Worm (Caenorhabditis elegans): ENCODE measurements around the gene sftb-1.

The sftb-1 gene

ce11 chrIII:4237660-4238059 is 31.4 kb downstream of the sftb-1 start (continued):
- TF ChIP-seq nhr-12 (tag; optimal IDR thresholded peaks at IDR 0.05) (no peak), unc-39 (tag; optimal IDR thresholded peaks at IDR 0.05) (no peak)

- TF ChIP-seq pha-4 (tag; optimal IDR thresholded peaks at IDR 0.05) (peak; percentile 37), nhr-12 (tag; optimal IDR thresholded peaks at IDR 0.05) (no peak), ztf-11 (tag; optimal IDR thresholded peaks at IDR 0.05) (no peak), R02D3.7 (tag; optimal IDR thresholded peaks at IDR 0.05) (no peak), nfya-1 (tag; optimal IDR thresholded peaks at IDR 0.05; ENCODE audit: insufficient read depth) (peak; percentile 20), nhr-23 (tag; optimal IDR thresholded peaks at IDR 0.05) (peak; percentile 47), zag-1 (tag; optimal IDR thresholded peaks at IDR 0.05) (no peak), fkh-2 (tag; optimal IDR thresholded peaks at IDR 0.05) (no peak), mml-1 (tag; optimal IDR thresholded peaks at IDR 0.05) (no peak), nhr-237 (tag; optimal IDR thresholded peaks at IDR 0.05) (no peak), nhr-43 (tag; optimal IDR thresholded peaks at IDR 0.05; ENCODE audit: poor library complexity, severe bottlenecking) (peak; percentile 39), ama-1 (optimal IDR thresholded peaks at IDR 0.05) (peak; percentile 4), nhr-28 (tag; optimal IDR thresholded peaks at IDR 0.05) (no peak), hmg-11 (tag; optimal IDR thresholded peaks at IDR 0.05) (peak; percentile 59), lsy-12 (tag; optimal IDR thresholded peaks at IDR 0.05) (no peak), pqm-1 (tag; optimal IDR thresholded peaks at IDR 0.05) (no peak), nhr-25 (tag; optimal IDR thresholded peaks at IDR 0.05) (peak; percentile 81), fos-1 (tag; optimal IDR thresholded peaks at IDR 0.05) (no peak), skn-1 (tag; optimal IDR thresholded peaks at IDR 0.05) (no peak), elt-1 (tag; optimal IDR thresholded peaks at IDR 0.05) (peak; percentile 84), jun-1 (tag; optimal IDR thresholded peaks at IDR 0.05) (no peak)
Measured at ce11 chrIII:4236178-4236577, 32.9 kb downstream of the sftb-1 start.

ce11 chrIII:4234642-4235295 is 34.3 kb downstream of the sftb-1 start:
- TF ChIP-seq unc-39 (tag; optimal IDR thresholded peaks at IDR 0.05): no peak
- no peak for TF ChIP-seq nhr-11 (tag; optimal IDR thresholded peaks at IDR 0.05)
- TF ChIP-seq elt-3 (tag; optimal IDR thresholded peaks at IDR 0.05): no peak
- no peak for TF ChIP-seq lin-15B (tag; optimal IDR thresholded peaks at IDR 0.05)
- no peak for TF ChIP-seq eor-1 (tag; optimal IDR thresholded peaks at IDR 0.05)
- no peak for TF ChIP-seq lsy-12 (tag; optimal IDR thresholded peaks at IDR 0.05)
- TF ChIP-seq nfya-1 (tag; optimal IDR thresholded peaks at IDR 0.05; ENCODE audit: insufficient read depth): peak; percentile 80

DNA sequence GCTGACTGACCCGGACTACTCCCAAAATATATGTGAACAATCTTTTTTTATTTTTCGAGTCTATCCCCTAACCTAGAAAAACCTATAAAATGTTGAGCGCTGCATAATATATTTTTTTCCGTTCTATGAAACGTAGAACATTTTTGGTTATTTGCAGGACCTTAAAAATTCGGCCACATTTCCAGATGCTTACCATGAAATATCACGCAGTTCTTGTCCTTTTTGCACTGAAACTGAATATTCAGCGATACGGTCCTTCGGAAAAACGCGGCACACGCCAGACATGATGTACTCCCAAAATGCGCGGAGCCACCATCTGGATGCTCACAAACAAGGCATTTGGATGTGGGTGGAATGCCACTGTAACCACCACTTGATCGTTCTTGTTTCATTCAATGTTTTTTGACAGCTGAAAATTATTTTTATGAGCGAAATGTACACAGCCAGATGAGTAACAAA is 36.2 kb downstream of the sftb-1 start, which contains the start of gene nhr-20:
TSS of gene nhr-20 (minus strand) at position 409 of the 459 bp plus-strand sequence.
- TF ChIP-seq nhr-11 (tag; optimal IDR thresholded peaks at IDR 0.05) (no peak), eor-1 (tag; optimal IDR thresholded peaks at IDR 0.05) (no peak), elt-2 (tag; optimal IDR thresholded peaks at IDR 0.05) (no peak), lin-15B (tag; optimal IDR thresholded peaks at IDR 0.05) (no peak), nhr-77 (tag; optimal IDR thresholded peaks at IDR 0.05) (no peak), unc-62 (GFP tag; optimal IDR thresholded peaks at IDR 0.05) (no peak), elt-1 (tag; optimal IDR thresholded peaks at IDR 0.05) (no peak), snpc-4 (tag; optimal IDR thresholded peaks at IDR 0.05) (no peak), pha-4 (tag; optimal IDR thresholded peaks at IDR 0.05) (no peak), nfya-1 (tag; optimal IDR thresholded peaks at IDR 0.05; ENCODE audit: insufficient read depth) (no peak), lsy-12 (tag; optimal IDR thresholded peaks at IDR 0.05) (no peak)

- no peak for TF ChIP-seq fos-1 (tag; optimal IDR thresholded peaks at IDR 0.05)
- no peak for TF ChIP-seq nhr-67 (tag; optimal IDR thresholded peaks at IDR 0.05)
- TF ChIP-seq nhr-23 (tag; optimal IDR thresholded peaks at IDR 0.05): no peak
- TF ChIP-seq elt-1 (tag; optimal IDR thresholded peaks at IDR 0.05): no peak
- no peak for TF ChIP-seq sea-2 (GFP tag; optimal IDR thresholded peaks at IDR 0.05)
- no peak for TF ChIP-seq ceh-9 (tag; optimal IDR thresholded peaks at IDR 0.05)
- no peak for TF ChIP-seq pqm-1 (tag; optimal IDR thresholded peaks at IDR 0.05)
- TF ChIP-seq aly-2 (tag; optimal IDR thresholded peaks at IDR 0.05): no peak
- TF ChIP-seq skn-1 (tag; optimal IDR thresholded peaks at IDR 0.05): no peak
Measured at ce11 chrIII:4231372-4231771, 37.7 kb downstream of the sftb-1 start.
